Fruit fly (Drosophila melanogaster) whole organism, prepupa: Measurements from ENCODE around the gene CG13471.

Experiments
- CG11294 ChIP-seq: fragments of 200-800 bp; sonication (Bioruptor generic); IDR thresholded peaks from 2 replicates; pipeline ENCODE4 v1.3.6; 2022; ENCODE audit warnings: missing biosample characterization, missing genetic modification characterization
- CG15336 ChIP-seq: fragments of 200-800 bp; sonication (Bioruptor generic); IDR thresholded peaks from 2 replicates; pipeline ENCODE4 v1.3.6; 2022; ENCODE audit warnings: missing biosample characterization, missing genetic modification characterization
- CG1621 ChIP-seq: fragments of 200-800 bp; sonication (Bioruptor generic); optimal IDR thresholded peaks from 3 replicates; lab custom pipeline; 2018; ENCODE audit warnings: missing biosample characterization, mild to moderate bottlenecking, missing genetic modification characterization
- CG3032 ChIP-seq: fragments of 200-800 bp; optimal IDR thresholded peaks from 2 replicates; lab custom pipeline; 2019; ENCODE audit warnings: missing biosample characterization, mild to moderate bottlenecking, missing genetic modification characterization, moderate library complexity
- CG31627 ChIP-seq: fragments of 200-800 bp; sonication (Bioruptor generic); optimal IDR thresholded peaks from 3 replicates; lab custom pipeline; 2016; ENCODE audit warnings: missing biosample characterization, missing genetic modification characterization
- CG32006 ChIP-seq: fragments of 200-800 bp; sonication (Bioruptor generic); optimal IDR thresholded peaks from 3 replicates; lab custom pipeline; 2017; ENCODE audit warnings: missing biosample characterization, mild to moderate bottlenecking, missing genetic modification characterization
- CG34406 ChIP-seq: fragments of 200-800 bp; sonication (Bioruptor generic); optimal IDR thresholded peaks from 3 replicates; lab custom pipeline; 2016; ENCODE audit warnings: missing biosample characterization, missing genetic modification characterization
- CG3919 ChIP-seq: fragments of 200-800 bp; sonication (Bioruptor generic); optimal IDR thresholded peaks from 3 replicates; lab custom pipeline; 2016; ENCODE audit warnings: missing biosample characterization, missing genetic modification characterization
- CG4318 ChIP-seq: fragments of 200-800 bp; sonication (Bioruptor generic); optimal IDR thresholded peaks from 3 replicates; lab custom pipeline; 2017; ENCODE audit warnings: missing biosample characterization, mild to moderate bottlenecking, missing genetic modification characterization
- CG6163 ChIP-seq: fragments of 200-800 bp; sonication (Bioruptor generic); IDR thresholded peaks from 3 replicates; pipeline ENCODE4 v1.3.6; 2022; ENCODE audit warnings: missing biosample characterization, missing genetic modification characterization
- CG6808 ChIP-seq: fragments of 200-800 bp; sonication (Bioruptor generic); optimal IDR thresholded peaks from 3 replicates; lab custom pipeline; 2017; ENCODE audit warnings: missing biosample characterization, missing genetic modification characterization, mild to moderate bottlenecking, moderate library complexity, missing genetic modification reagents
- CG6854 ChIP-seq: fragments of 200-800 bp; sonication (Bioruptor generic); optimal IDR thresholded peaks from 2 replicates; lab custom pipeline; 2017; ENCODE audit warnings: missing biosample characterization, mild to moderate bottlenecking, missing genetic modification characterization
- CG8119 ChIP-seq: fragments of 200-800 bp; sonication (Bioruptor generic); IDR thresholded peaks from 3 replicates; pipeline ENCODE4 v1.3.6; 2022; ENCODE audit warnings: missing biosample characterization, missing genetic modification characterization
- CG8632 ChIP-seq: fragments of 200-800 bp; sonication (Bioruptor generic); optimal IDR thresholded peaks from 3 replicates; lab custom pipeline; 2016; ENCODE audit warnings: missing biosample characterization, missing genetic modification characterization
- CG9139 ChIP-seq: fragments of 200-800 bp; sonication (Bioruptor generic); optimal IDR thresholded peaks from 3 replicates; lab custom pipeline; 2017; ENCODE audit warnings: missing biosample characterization, mild to moderate bottlenecking, missing genetic modification characterization
- Eip78C ChIP-seq: fragments of 200-800 bp; sonication (Bioruptor generic); peaks from one replicate; lab custom pipeline; 2016; ENCODE audit warnings: missing biosample characterization, missing genetic modification characterization
- Eip93F ChIP-seq: fragments of 200-800 bp; sonication (Bioruptor generic); optimal IDR thresholded peaks from 2 replicates; lab custom pipeline; 2016; ENCODE audit warnings: missing biosample characterization, mild to moderate bottlenecking, missing genetic modification characterization
- Ets21C ChIP-seq: fragments of 200-800 bp; sonication (Bioruptor generic); optimal IDR thresholded peaks from 3 replicates; lab custom pipeline; 2016; ENCODE audit warnings: missing biosample characterization, missing genetic modification characterization
- Ets96B ChIP-seq: fragments of 200-800 bp; optimal IDR thresholded peaks from 2 replicates; lab custom pipeline; 2019; ENCODE audit warnings: missing biosample characterization, mild to moderate bottlenecking, missing genetic modification characterization, moderate library complexity
- Gug ChIP-seq: fragments of 200-800 bp; sonication (Bioruptor generic); IDR thresholded peaks from 2 replicates; pipeline ENCODE4 v1.3.6; 2022; ENCODE audit warnings: missing biosample characterization, missing genetic modification characterization
- Met ChIP-seq: fragments of 200-800 bp; sonication (Bioruptor generic); optimal IDR thresholded peaks from 3 replicates; lab custom pipeline; 2016; ENCODE audit warnings: missing biosample characterization, missing genetic modification characterization
- Smox ChIP-seq: fragments of 200-800 bp; sonication (Bioruptor generic); optimal IDR thresholded peaks from 3 replicates; lab custom pipeline; 2016; ENCODE audit warnings: missing biosample characterization, missing genetic modification characterization
- Sox102F ChIP-seq: fragments of 200-800 bp; sonication (Bioruptor generic); optimal IDR thresholded peaks from 2 replicates; lab custom pipeline; 2016; ENCODE audit warnings: missing biosample characterization, mild to moderate bottlenecking, missing genetic modification characterization
- Sox14 ChIP-seq: fragments of 200-800 bp; sonication (Bioruptor generic); optimal IDR thresholded peaks from 3 replicates; lab custom pipeline; 2016; ENCODE audit warnings: missing biosample characterization, missing genetic modification characterization
- Sox15 ChIP-seq: fragments of 200-800 bp; sonication (Bioruptor generic); optimal IDR thresholded peaks from 3 replicates; lab custom pipeline; 2016; ENCODE audit warnings: missing biosample characterization, missing genetic modification characterization
- achi ChIP-seq: fragments of 200-800 bp; sonication (Bioruptor generic); optimal IDR thresholded peaks from 3 replicates; lab custom pipeline; 2016; ENCODE audit warnings: missing biosample characterization, missing genetic modification characterization
- acj6 ChIP-seq: fragments of 200-800 bp; sonication (Bioruptor generic); optimal IDR thresholded peaks from 3 replicates; lab custom pipeline; 2016; ENCODE audit warnings: missing biosample characterization, missing genetic modification characterization
- cyc ChIP-seq: fragments of 200-800 bp; sonication (Bioruptor generic); optimal IDR thresholded peaks from 3 replicates; lab custom pipeline; 2016; ENCODE audit warnings: missing biosample characterization, missing genetic modification characterization
- dac ChIP-seq: fragments of 200-800 bp; sonication (Bioruptor generic); optimal IDR thresholded peaks from 2 replicates; lab custom pipeline; 2017; ENCODE audit warnings: missing biosample characterization, mild to moderate bottlenecking, missing genetic modification characterization
- dsx ChIP-seq: fragments of 200-800 bp; optimal IDR thresholded peaks from 3 replicates; lab custom pipeline; 2019; ENCODE audit warnings: missing biosample characterization, mild to moderate bottlenecking, missing genetic modification characterization, moderate library complexity; ENCODE audit not compliant: poor library complexity, severe bottlenecking
- esn ChIP-seq: fragments of 200-800 bp; sonication (Bioruptor generic); optimal IDR thresholded peaks from 2 replicates; lab custom pipeline; 2016; ENCODE audit warnings: missing biosample characterization, mild to moderate bottlenecking, missing genetic modification characterization, moderate library complexity
- fd59A ChIP-seq: fragments of 200-800 bp; sonication (Bioruptor generic); optimal IDR thresholded peaks from 2 replicates; lab custom pipeline; 2017; ENCODE audit warnings: missing biosample characterization, mild to moderate bottlenecking, missing genetic modification characterization, missing genetic modification reagents
- fkh ChIP-seq: fragments of 200-800 bp; sonication (Bioruptor generic); optimal IDR thresholded peaks from 3 replicates; lab custom pipeline; 2017; ENCODE audit warnings: missing biosample characterization, mild to moderate bottlenecking, missing genetic modification characterization, moderate library complexity
- lz ChIP-seq: fragments of 200-800 bp; sonication (Bioruptor generic); optimal IDR thresholded peaks from 3 replicates; lab custom pipeline; 2016; ENCODE audit warnings: missing biosample characterization, missing genetic modification characterization
- salr ChIP-seq, 2 experiments: fragments of 200-800 bp; sonication (Bioruptor generic); optimal IDR thresholded peaks; 3 replicates each; lab custom pipeline; 2016 to 2018; ENCODE audit warnings: missing biosample characterization in 2 of 2, missing genetic modification characterization in 2 of 2, mild to moderate bottlenecking in 1 of 2
- spab ChIP-seq: fragments of 200-800 bp; sonication (Bioruptor generic); optimal IDR thresholded peaks from 2 replicates; lab custom pipeline; 2017; ENCODE audit warnings: missing biosample characterization, mild to moderate bottlenecking, missing genetic modification characterization, missing genetic modification reagents
- ss ChIP-seq, 2 experiments: fragments of 200-800 bp; sonication (Bioruptor generic); optimal IDR thresholded peaks; 2 replicates in 1 of 2; 3 replicates in 1 of 2; lab custom pipeline; 2017 to 2018; ENCODE audit warnings: mild to moderate bottlenecking in 2 of 2, missing biosample characterization in 2 of 2, missing genetic modification characterization in 2 of 2, moderate library complexity in 1 of 2
- svp ChIP-seq: fragments of 200-800 bp; sonication (Bioruptor generic); peaks from one replicate; lab custom pipeline; 2016; ENCODE audit warnings: missing biosample characterization, missing genetic modification characterization
- topi ChIP-seq: fragments of 200-800 bp; sonication (Bioruptor generic); optimal IDR thresholded peaks from 3 replicates; lab custom pipeline; 2016; ENCODE audit warnings: missing biosample characterization, missing genetic modification characterization

Gene CG13471

dm6 chr3L:14779289-14779688 lies 46.0 kb upstream of the CG13471 start:
- TF ChIP-seq Eip78C (GFP tag; lab: Kevin White, UChicago) = peak; percentile 41
- TF ChIP-seq CG34406 (GFP tag; lab: Kevin White, UChicago) = no peak
- peak; percentile 88 for TF ChIP-seq svp
- TF ChIP-seq, all 60 proteins: peak for 2

dm6 chr3L:14775711-14776660 lies 42.7 kb upstream of the CG13471 start, which contains the start of gene mop:
TSS of gene mop (minus strand) at chr3L:14776129.
- TF ChIP-seq spab (GFP tag; lab: Kevin White, UChicago) (no peak), CG15336 (GFP tag; lab: Robert Waterston, UW) (0 out of 2 replicates have a peak, but pooled peaks have one; percentile 23), CG3032 (peak; percentile 19), Sox14 (GFP tag; lab: Kevin White, UChicago) (no peak), esn (peak; percentile 51), CG6854 (GFP tag; lab: Kevin White, UChicago) (peak; percentile 32), Sox102F (GFP tag; lab: Kevin White, UChicago) (no peak), CG32006 (GFP tag; lab: Kevin White, UChicago) (no peak), Ets96B (tag; lab: Kevin White, UChicago) (no peak), CG31627 (peak; percentile 19), CG8119 (GFP tag; lab: Robert Waterston, UW) (peak; percentile 18; the same call in 1 of the 3 replicates), CG34406 (GFP tag; lab: Kevin White, UChicago) (no peak), acj6 (GFP tag; lab: Kevin White, UChicago) (no peak), CG6808 (GFP tag; lab: Kevin White, UChicago) (no peak), lz (GFP tag; lab: Kevin White, UChicago) (peak; percentile 47), Met (no peak), fd59A (GFP tag; lab: Kevin White, UChicago) (no peak), CG11294 (no peak), cyc (no peak), svp (peak; percentile 76), Smox (GFP tag; lab: Kevin White, UChicago) (no peak), salr (GFP tag; optimal IDR thresholded peaks at IDR 0.05; lab: Kevin White, UChicago) (no peak), CG9139 (no peak), Sox15 (GFP tag; lab: Kevin White, UChicago) (no peak), dac (GFP tag; lab: Kevin White, UChicago) (no peak), CG3919 (GFP tag; lab: Kevin White, UChicago) (no peak), Ets21C (GFP tag; lab: Kevin White, UChicago) (no peak), achi (GFP tag; lab: Kevin White, UChicago) (no peak), topi (GFP tag; lab: Kevin White, UChicago) (no peak), fkh (no peak), CG8632 (GFP tag; lab: Kevin White, UChicago) (no peak), CG4318 (GFP tag; lab: Kevin White, UChicago) (no peak), dsx (no peak), Eip78C (GFP tag; lab: Kevin White, UChicago) (peak; percentile 88)

DNA sequence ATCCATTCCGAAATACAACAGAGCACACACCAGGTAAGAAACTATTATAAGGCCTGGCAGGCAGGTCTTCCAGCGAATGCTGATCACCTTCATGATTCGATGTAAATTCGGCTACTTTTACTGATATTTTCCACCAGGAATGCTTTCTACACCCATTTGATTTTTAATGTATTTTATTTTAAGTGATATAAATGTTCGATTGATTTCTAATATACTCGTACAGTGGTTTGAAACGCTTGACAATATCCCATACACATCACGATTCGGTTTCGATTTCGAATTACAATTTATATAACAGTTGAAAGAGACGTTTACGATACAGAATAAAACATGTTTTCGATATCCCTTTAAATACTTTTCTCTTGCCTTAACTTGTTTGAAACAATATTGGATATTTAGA lies 35.9 kb upstream of the CG13471 start, which contains the start of gene Mgat4b:
TSS of gene Mgat4b (minus strand) at position 101 of the 400 bp plus-strand sequence.
- no peak for TF ChIP-seq CG8632 (GFP tag; lab: Kevin White, UChicago)
- TF ChIP-seq topi (GFP tag; lab: Kevin White, UChicago) = no peak
- no peak for TF ChIP-seq CG6808 (GFP tag; lab: Kevin White, UChicago)
- TF ChIP-seq Ets96B (tag; lab: Kevin White, UChicago) = no peak
- TF ChIP-seq Eip93F (GFP tag; lab: Kevin White, UChicago) = no peak
- no peak for TF ChIP-seq dac (GFP tag; lab: Kevin White, UChicago)
- no peak for TF ChIP-seq Gug (GFP tag; lab: Robert Waterston, UW)
- TF ChIP-seq svp = no peak
- TF ChIP-seq spab (GFP tag; lab: Kevin White, UChicago) = no peak
- TF ChIP-seq CG6163 (GFP tag; lab: Robert Waterston, UW) = no peak
- TF ChIP-seq CG32006 (GFP tag; lab: Kevin White, UChicago) = no peak
- TF ChIP-seq CG1621 (tag; lab: Kevin White, UChicago) = no peak
- TF ChIP-seq achi (GFP tag; lab: Kevin White, UChicago) = no peak
- TF ChIP-seq fd59A (GFP tag; lab: Kevin White, UChicago) = no peak
- no peak for TF ChIP-seq ss (GFP tag; optimal IDR thresholded peaks at IDR 0.05; lab: Kevin White, UChicago)
- no peak for TF ChIP-seq CG8119 (GFP tag; lab: Robert Waterston, UW)
- TF ChIP-seq salr (GFP tag; optimal IDR thresholded peaks at IDR 0.05; lab: Kevin White, UChicago) = no peak
